Worm (Caenorhabditis elegans) whole organism, L3 larva: ENCODE results near the gene ccpp-6.

Experiments
- aly-2 ChIP-seq: fragments of 150-350 bp; optimal IDR thresholded peaks from 2 replicates; lab custom pipeline; 2014; ENCODE audit warnings: missing biosample characterization, missing genetic modification characterization
- elt-2 ChIP-seq: sonication (generic microtip); optimal IDR thresholded peaks from 2 replicates; lab custom pipeline; 2016; ENCODE audit warnings: missing genetic modification reagents, mild to moderate bottlenecking, missing genetic modification characterization, missing compliant biosample characterization
- lsy-12 ChIP-seq: sonication (generic microtip); optimal IDR thresholded peaks from 2 replicates; lab custom pipeline; 2016; ENCODE audit warnings: mild to moderate bottlenecking, missing genetic modification characterization, missing compliant biosample characterization
- nfya-1 ChIP-seq: sonication (generic microtip); optimal IDR thresholded peaks from 2 replicates; lab custom pipeline; 2017; ENCODE audit warnings: missing genetic modification characterization, mild to moderate bottlenecking, missing compliant biosample characterization, antibody characterized with exemption, moderate library complexity; ENCODE audit not compliant: insufficient read depth
- pqm-1 ChIP-seq: fragments of 150-350 bp; optimal IDR thresholded peaks from 2 replicates; lab custom pipeline; 2017; ENCODE audit warnings: missing biosample characterization, missing genetic modification characterization, inconsistent platforms
- skn-1 ChIP-seq: fragments of 150-350 bp; optimal IDR thresholded peaks from 2 replicates; lab custom pipeline; 2014; ENCODE audit warnings: missing biosample characterization, missing genetic modification characterization
- tbx-2 ChIP-seq: sonication (generic microtip); optimal IDR thresholded peaks from 2 replicates; lab custom pipeline; 2016; ENCODE audit warnings: mild to moderate bottlenecking, missing genetic modification characterization, missing compliant biosample characterization
- zag-1 ChIP-seq: fragments of 150-350 bp; optimal IDR thresholded peaks from 2 replicates; lab custom pipeline; 2014; ENCODE audit warnings: missing biosample characterization, missing genetic modification characterization

ce11 chrII:5416204-5416764 lies 29.2 kb upstream of the ccpp-6 start, which contains the start of gene EEED8.2:
- TF ChIP-seq nfya-1 (tag; lab: Kevin White, UChicago) (no peak), elt-2 (tag; lab: Kevin White, UChicago) (no peak), zag-1 (tag; lab: Kevin White, UChicago) (no peak), aly-2 (no peak), pqm-1 (tag; lab: Kevin White, UChicago) (no peak), lsy-12 (tag; lab: Kevin White, UChicago) (no peak), skn-1 (tag; lab: Kevin White, UChicago) (no peak), tbx-2 (tag; lab: Kevin White, UChicago) (no peak)
